In the genomic region with DNA sequence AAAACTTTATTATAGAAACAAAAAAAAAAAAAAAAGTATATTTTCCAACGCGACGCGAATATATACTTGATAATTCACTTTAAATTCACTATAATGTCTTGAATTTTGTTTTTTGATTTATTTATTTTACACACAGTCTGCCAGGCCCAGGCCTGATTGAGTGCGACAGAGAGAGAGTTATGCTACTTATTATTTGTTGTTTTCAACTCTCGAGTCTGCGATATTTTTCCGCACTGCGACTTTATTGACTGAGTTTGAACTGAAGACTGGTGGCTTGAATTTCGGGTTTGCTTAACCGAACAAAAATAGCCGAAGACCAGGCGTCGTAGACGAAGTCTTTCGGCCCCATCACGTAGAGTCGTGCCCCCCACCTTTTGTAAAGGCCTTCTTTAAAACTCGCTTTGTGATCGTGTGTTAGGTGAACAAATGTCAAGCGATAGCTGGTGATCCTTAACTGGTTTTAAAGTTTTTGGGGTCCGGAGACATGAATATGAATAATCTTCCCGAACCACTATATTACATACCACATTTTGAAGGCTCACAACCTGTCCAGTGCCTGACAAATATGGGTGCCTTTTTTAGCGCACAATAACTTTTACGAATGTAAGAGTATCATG, we compare ENCODE assay signal across 3 fruit fly cellular contexts.
TF ChIP-seq lines count a peak whose summit lies in the region.

Gene CG13377 (minus strand): TSS at position 272 of the 617 bp plus-strand sequence.

TF ChIP-seq in whole organism, embryonic, 481 proteins besides CTCF, POLR2A, EP300 and RAD21 (continued from another document and continues in another):
- TF ChIP-seq CG31388 (GFP tag; optimal IDR thresholded peaks at IDR 0.05; lab: Kevin White, UChicago) (no peak), CG17829 (tag; optimal IDR thresholded peaks at IDR 0.05; lab: Kevin White, UChicago) (peak; percentile 11), MTF-1 (GFP tag; optimal IDR thresholded peaks at IDR 0.05; lab: Kevin White, UChicago; ENCODE audit: borderline replicate concordance) (no peak), tll (GFP tag; optimal IDR thresholded peaks at IDR 0.05; lab: Kevin White, UChicago) (no peak), MESR4 (GFP tag; optimal IDR thresholded peaks at IDR 0.05; lab: Kevin White, UChicago) (no peak), CG32532 (GFP tag; IDR thresholded peaks at IDR 0.05; lab: Robert Waterston, UW) (peak; percentile 64; the same call in 1 of the 2 replicates), grau (tag; optimal IDR thresholded peaks at IDR 0.05; lab: Kevin White, UChicago) (peak; percentile 30), CG13624 (GFP tag; optimal IDR thresholded peaks at IDR 0.05; lab: Kevin White, UChicago) (no peak), HLH4C (GFP tag; IDR thresholded peaks at IDR 0.05; lab: Robert Waterston, UW; ENCODE audit: partially characterized antibody) (no peak), CG7271 (tag; optimal IDR thresholded peaks at IDR 0.05; lab: Kevin White, UChicago) (no peak), Dp (GFP tag; optimal IDR thresholded peaks at IDR 0.05; lab: Kevin White, UChicago) (no peak), CG6765 (GFP tag; optimal IDR thresholded peaks at IDR 0.05; lab: Kevin White, UChicago) (no peak), D19B (GFP tag; optimal IDR thresholded peaks at IDR 0.05; lab: Kevin White, UChicago) (no peak), ase (GFP tag; IDR thresholded peaks at IDR 0.05; lab: Robert Waterston, UW) (no peak), stc (GFP tag; IDR thresholded peaks at IDR 0.05; lab: Robert Waterston, UW) (0 out of 2 replicates have a peak, but pooled peaks have one; percentile 32), sqz (GFP tag; optimal IDR thresholded peaks at IDR 0.05; lab: Kevin White, UChicago) (peak; percentile 25), CG2202 (tag; optimal IDR thresholded peaks at IDR 0.05; lab: Kevin White, UChicago) (no peak), fd96Cb (tag; optimal IDR thresholded peaks at IDR 0.05; lab: Kevin White, UChicago) (no peak), CG4328 (GFP tag; optimal IDR thresholded peaks at IDR 0.05; lab: Kevin White, UChicago) (no peak), mam (GFP tag; optimal IDR thresholded peaks at IDR 0.05; lab: Kevin White, UChicago) (no peak), HmgD (GFP tag; optimal IDR thresholded peaks at IDR 0.05; lab: Kevin White, UChicago) (no peak), Nf-YB (GFP tag; optimal IDR thresholded peaks at IDR 0.05; lab: Kevin White, UChicago) (no peak), slp2 (GFP tag; optimal IDR thresholded peaks at IDR 0.05; lab: Kevin White, UChicago) (no peak), E2f2 (GFP tag; IDR thresholded peaks at IDR 0.05; lab: Robert Waterston, UW) (no peak), lola (GFP tag; optimal IDR thresholded peaks at IDR 0.05; lab: Kevin White, UChicago) (no peak), otp (GFP tag; IDR thresholded peaks at IDR 0.05; lab: Robert Waterston, UW) (no peak), CG4730 (GFP tag; IDR thresholded peaks at IDR 0.05; lab: Robert Waterston, UW) (0 out of 2 replicates have a peak, but pooled peaks have one; percentile 23), CG4820 (GFP tag; optimal IDR thresholded peaks at IDR 0.05; lab: Kevin White, UChicago) (peak; percentile 3), CG11696 (GFP tag; IDR thresholded peaks at IDR 0.05; lab: Robert Waterston, UW) (peak; percentile 45; the same call in 1 of the 2 replicates), CG17802 (tag; optimal IDR thresholded peaks at IDR 0.05; lab: Kevin White, UChicago) (no peak), CG11456 (GFP tag; IDR thresholded peaks at IDR 0.05; lab: Robert Waterston, UW) (no peak), gcm (GFP tag; optimal IDR thresholded peaks at IDR 0.05; lab: Kevin White, UChicago) (no peak), CG13775 (GFP tag; optimal IDR thresholded peaks at IDR 0.05; lab: Kevin White, UChicago) (peak; percentile 15), ash1 (GFP tag; optimal IDR thresholded peaks at IDR 0.05; lab: Kevin White, UChicago) (no peak), Dll (GFP tag; IDR thresholded peaks at IDR 0.05; lab: Robert Waterston, UW; ENCODE audit: partially characterized antibody) (no peak), HLH54F (GFP tag; optimal IDR thresholded peaks at IDR 0.05; lab: Kevin White, UChicago) (no peak), CG12236 (GFP tag; optimal IDR thresholded peaks at IDR 0.05; lab: Kevin White, UChicago) (no peak), Awh (GFP tag; IDR thresholded peaks at IDR 0.05; lab: Robert Waterston, UW) (no peak), sens-2 (GFP tag; IDR thresholded peaks at IDR 0.05; lab: Robert Waterston, UW) (no peak), ken (GFP tag; IDR thresholded peaks at IDR 0.05; lab: Robert Waterston, UW) (no peak), sna (GFP tag; IDR thresholded peaks at IDR 0.05; lab: Robert Waterston, UW; ENCODE audit: partially characterized antibody) (no peak), Dref (GFP tag; IDR thresholded peaks at IDR 0.05; lab: Robert Waterston, UW) (no peak)

TF ChIP-seq in whole organism, prepupa, 60 proteins besides CTCF, POLR2A, EP300 and RAD21 (continued from another document):
- no peak for TF ChIP-seq CG6792 (GFP tag; optimal IDR thresholded peaks at IDR 0.05; lab: Kevin White, UChicago)
- no peak for TF ChIP-seq CG6276 (GFP tag; optimal IDR thresholded peaks at IDR 0.05; lab: Kevin White, UChicago)
- peak; percentile 64; the same call in 2 of the 3 replicates for TF ChIP-seq CG8119 (GFP tag; IDR thresholded peaks at IDR 0.05; lab: Robert Waterston, UW)
- TF ChIP-seq CG31627 (GFP tag; optimal IDR thresholded peaks at IDR 0.05; lab: Kevin White, UChicago) = peak; percentile 23
- TF ChIP-seq Eip78C (GFP tag; lab: Kevin White, UChicago) = peak; percentile 85
- peak; percentile 45 for TF ChIP-seq lz (GFP tag; optimal IDR thresholded peaks at IDR 0.05; lab: Kevin White, UChicago)
- TF ChIP-seq CG16779 (tag; optimal IDR thresholded peaks at IDR 0.05; lab: Kevin White, UChicago) = no peak
- TF ChIP-seq Blimp-1 (GFP tag; optimal IDR thresholded peaks at IDR 0.05; lab: Kevin White, UChicago) = no peak
- peak; percentile 20 for TF ChIP-seq CG3919 (GFP tag; optimal IDR thresholded peaks at IDR 0.05; lab: Kevin White, UChicago)
- peak; percentile 30 for TF ChIP-seq OdsH (GFP tag; optimal IDR thresholded peaks at IDR 0.05; lab: Kevin White, UChicago)
- TF ChIP-seq CG11762 (GFP tag; optimal IDR thresholded peaks at IDR 0.05; lab: Kevin White, UChicago; ENCODE audit: insufficient read depth) = no peak
- peak; percentile 21 for TF ChIP-seq CG32006 (GFP tag; optimal IDR thresholded peaks at IDR 0.05; lab: Kevin White, UChicago)
- peak; percentile 11 for TF ChIP-seq dsx (GFP tag; optimal IDR thresholded peaks at IDR 0.05; lab: Kevin White, UChicago; ENCODE audit: poor library complexity, severe bottlenecking)
- TF ChIP-seq Sox102F (GFP tag; optimal IDR thresholded peaks at IDR 0.05; lab: Kevin White, UChicago) = peak; percentile 48
- TF ChIP-seq CG3032 (tag; optimal IDR thresholded peaks at IDR 0.05; lab: Kevin White, UChicago) = peak; percentile 25
- peak; percentile 26 for TF ChIP-seq fd85E (GFP tag; optimal IDR thresholded peaks at IDR 0.05; lab: Kevin White, UChicago)
- TF ChIP-seq Gug (GFP tag; IDR thresholded peaks at IDR 0.05; lab: Robert Waterston, UW) = 0 out of 2 replicates have a peak, but pooled peaks have one; percentile 40
- TF ChIP-seq vri (GFP tag; optimal IDR thresholded peaks at IDR 0.05; lab: Kevin White, UChicago) = peak; percentile 47
- TF ChIP-seq CG8632 (GFP tag; optimal IDR thresholded peaks at IDR 0.05; lab: Kevin White, UChicago) = peak; percentile 12
- no peak for TF ChIP-seq fd59A (GFP tag; optimal IDR thresholded peaks at IDR 0.05; lab: Kevin White, UChicago)
- TF ChIP-seq CG10669 (GFP tag; optimal IDR thresholded peaks at IDR 0.05; lab: Kevin White, UChicago) = no peak
- TF ChIP-seq Eip75B (GFP tag; optimal IDR thresholded peaks at IDR 0.05; lab: Kevin White, UChicago) = peak; percentile 27
- no peak for TF ChIP-seq CG34406 (GFP tag; optimal IDR thresholded peaks at IDR 0.05; lab: Kevin White, UChicago)
- TF ChIP-seq Sox15 (GFP tag; optimal IDR thresholded peaks at IDR 0.05; lab: Kevin White, UChicago) = no peak
- TF ChIP-seq net (GFP tag; optimal IDR thresholded peaks at IDR 0.05; lab: Kevin White, UChicago) = peak; percentile 23
- no peak for TF ChIP-seq CG11294 (GFP tag; IDR thresholded peaks at IDR 0.05; lab: Robert Waterston, UW)
- TF ChIP-seq CG10631 (GFP tag; optimal IDR thresholded peaks at IDR 0.05; lab: Kevin White, UChicago) = peak; percentile 21
- TF ChIP-seq achi (GFP tag; optimal IDR thresholded peaks at IDR 0.05; lab: Kevin White, UChicago) = peak; percentile 51
- peak; percentile 4 for TF ChIP-seq CG4318 (GFP tag; optimal IDR thresholded peaks at IDR 0.05; lab: Kevin White, UChicago)
- peak; percentile 64; the same call in 2 of the 3 replicates for TF ChIP-seq eg (GFP tag; IDR thresholded peaks at IDR 0.05; lab: Robert Waterston, UW)
- peak; percentile 20 for TF ChIP-seq Sox14 (GFP tag; optimal IDR thresholded peaks at IDR 0.05; lab: Kevin White, UChicago)
- peak; percentile 37 for TF ChIP-seq Smox (GFP tag; optimal IDR thresholded peaks at IDR 0.05; lab: Kevin White, UChicago)
- TF ChIP-seq CG1621 (tag; optimal IDR thresholded peaks at IDR 0.05; lab: Kevin White, UChicago) = no peak
- TF ChIP-seq CG6808 (GFP tag; optimal IDR thresholded peaks at IDR 0.05; lab: Kevin White, UChicago) = peak; percentile 19
- peak; percentile 13 for TF ChIP-seq acj6 (GFP tag; optimal IDR thresholded peaks at IDR 0.05; lab: Kevin White, UChicago)
- TF ChIP-seq salr (GFP tag; optimal IDR thresholded peaks at IDR 0.05; lab: Kevin White, UChicago) = no peak
- no peak for TF ChIP-seq CG8319 (GFP tag; optimal IDR thresholded peaks at IDR 0.05; lab: Kevin White, UChicago)
- peak; percentile 32 for TF ChIP-seq Hr4 (GFP tag; optimal IDR thresholded peaks at IDR 0.05; lab: Kevin White, UChicago)
- TF ChIP-seq fkh (GFP tag; optimal IDR thresholded peaks at IDR 0.05; lab: Kevin White, UChicago) = no peak

TF ChIP-seq in whole organism, wandering third instar larva, 38 proteins besides CTCF, POLR2A, EP300 and RAD21 (continued from another document):
- TF ChIP-seq Hr83 (GFP tag; optimal IDR thresholded peaks at IDR 0.05; lab: Kevin White, UChicago; ENCODE audit: poor library complexity, severe bottlenecking) (no peak), CrebA (GFP tag; optimal IDR thresholded peaks at IDR 0.05; lab: Kevin White, UChicago; ENCODE audit: borderline replicate concordance) (no peak), foxo (GFP tag; optimal IDR thresholded peaks at IDR 0.05; lab: Kevin White, UChicago) (peak in 1 of 2 experiments; percentile 48), Jra (GFP tag; optimal IDR thresholded peaks at IDR 0.05; lab: Kevin White, UChicago) (peak; percentile 25)
